Worm (Caenorhabditis elegans): ENCODE measurements around the gene spk-1.

ce11 chrIII:9461894-9462784 is 5.7 kb downstream of the spk-1 start:
- TF ChIP-seq lsy-27 (tag; optimal IDR thresholded peaks at IDR 0.05; ENCODE audit: borderline replicate concordance, insufficient read depth), result no peak
- TF ChIP-seq F49E8.2 (tag; optimal IDR thresholded peaks at IDR 0.05; ENCODE audit: insufficient read depth), result no peak
- no peak for TF ChIP-seq Y53G8AR.9 (GFP tag; conservative IDR thresholded peaks at IDR 0.05)
- TF ChIP-seq pha-4 (tag; optimal IDR thresholded peaks at IDR 0.05), result no peak
- TF ChIP-seq ama-1 (optimal IDR thresholded peaks at IDR 0.05), result no peak
- TF ChIP-seq ama-1 (GFP tag; optimal IDR thresholded peaks at IDR 0.05), result no peak
- TF ChIP-seq attf-6 (GFP tag; IDR thresholded peaks at IDR 0.05), result no peak
- TF ChIP-seq ceh-27 (GFP tag; optimal IDR thresholded peaks at IDR 0.05), result no peak
- no peak for TF ChIP-seq somi-1 (GFP tag; optimal IDR thresholded peaks at IDR 0.05)
- TF ChIP-seq pbrm-1 (GFP tag; IDR thresholded peaks at IDR 0.05), result no peak
- TF ChIP-seq ceh-58 (GFP tag; IDR thresholded peaks at IDR 0.05), result no peak
- peak; percentile 24 for TF ChIP-seq ztf-18 (tag; optimal IDR thresholded peaks at IDR 0.05)
- no peak for TF ChIP-seq mel-28 (tag; optimal IDR thresholded peaks at IDR 0.05; ENCODE audit: borderline replicate concordance)
